Fruit fly (Drosophila melanogaster): Measurements from ENCODE around the gene CG2218.

CG2218 gene

dm6 chr3R:30450224-30450623 lies 22.1 kb upstream of the CG2218 start (continued):
- TF ChIP-seq Ptx1 (GFP tag; IDR thresholded peaks at IDR 0.05) (peak; percentile 29; the same call in 1 of the 2 replicates), CG9817 (tag; optimal IDR thresholded peaks at IDR 0.05) (peak; percentile 41), kah (GFP tag; optimal IDR thresholded peaks at IDR 0.05) (peak; percentile 64), CG31388 (GFP tag; optimal IDR thresholded peaks at IDR 0.05) (peak; percentile 65), chn (GFP tag; optimal IDR thresholded peaks at IDR 0.05) (peak; percentile 33), sc (optimal IDR thresholded peaks at IDR 0.05) (no peak), sc (GFP tag; optimal IDR thresholded peaks at IDR 0.05) (peak; percentile 83), CG2202 (tag; optimal IDR thresholded peaks at IDR 0.05) (peak; percentile 87), CG8359 (GFP tag; optimal IDR thresholded peaks at IDR 0.05; ENCODE audit: borderline replicate concordance) (peak; percentile 49), CG17612 (GFP tag; IDR thresholded peaks at IDR 0.05) (peak; percentile 72), ab (GFP tag; optimal IDR thresholded peaks at IDR 0.05) (no peak), lola (GFP tag; optimal IDR thresholded peaks at IDR 0.05) (no peak), CG4282 (GFP tag; optimal IDR thresholded peaks at IDR 0.05) (peak; percentile 5), CG16863 (GFP tag; optimal IDR thresholded peaks at IDR 0.05) (peak; percentile 72), sisA (GFP tag; IDR thresholded peaks at IDR 0.05) (peak; percentile 23), Hr3 (GFP tag; optimal IDR thresholded peaks at IDR 0.05) (peak; percentile 34), vvl (GFP tag; IDR thresholded peaks at IDR 0.05) (peak; percentile 86), Fer2 (tag; optimal IDR thresholded peaks at IDR 0.05) (peak; percentile 17), CG7839 (tag; optimal IDR thresholded peaks at IDR 0.05) (peak; percentile 29), CG14710 (tag; optimal IDR thresholded peaks at IDR 0.05) (no peak), CG10366 (GFP tag; IDR thresholded peaks at IDR 0.05) (peak; percentile 69), CG1529 (GFP tag; optimal IDR thresholded peaks at IDR 0.05) (peak; percentile 69), Stat92E (GFP tag; optimal IDR thresholded peaks at IDR 0.05) (no peak), E2f2 (GFP tag; IDR thresholded peaks at IDR 0.05) (peak; percentile 66), slou (GFP tag; optimal IDR thresholded peaks at IDR 0.05) (no peak), CG9932 (GFP tag; IDR thresholded peaks at IDR 0.05) (0 out of 2 replicates have a peak, but pooled peaks have one; percentile 4), CG6813 (GFP tag; optimal IDR thresholded peaks at IDR 0.05) (peak; percentile 89), CG16779 (GFP tag; IDR thresholded peaks at IDR 0.05) (peak; percentile 89), Hr78 (GFP tag; optimal IDR thresholded peaks at IDR 0.05) (no peak), Eip74EF (GFP tag; optimal IDR thresholded peaks at IDR 0.05) (no peak), sqz (GFP tag; optimal IDR thresholded peaks at IDR 0.05) (peak; percentile 58), chif (GFP tag; optimal IDR thresholded peaks at IDR 0.05) (peak; percentile 54 to 74), zen (tag; optimal IDR thresholded peaks at IDR 0.05) (no peak), br (optimal IDR thresholded peaks at IDR 0.05) (no peak), CrebB (tag; optimal IDR thresholded peaks at IDR 0.05) (peak; percentile 86), hkb (optimal IDR thresholded peaks at IDR 0.05) (no peak), hkb (GFP tag; IDR thresholded peaks at IDR 0.05) (peak; percentile 93), da (GFP tag; optimal IDR thresholded peaks at IDR 0.05) (peak; percentile 64), CG3847 (GFP tag; IDR thresholded peaks at IDR 0.05) (peak; percentile 21; the same call in 1 of the 2 replicates), crp (GFP tag; optimal IDR thresholded peaks at IDR 0.05) (no peak), Deaf1 (tag; optimal IDR thresholded peaks at IDR 0.05) (peak; percentile 67), grau (tag; optimal IDR thresholded peaks at IDR 0.05) (peak; percentile 11), CG18262 (tag; optimal IDR thresholded peaks at IDR 0.05) (no peak), CG4820 (GFP tag; optimal IDR thresholded peaks at IDR 0.05) (peak; percentile 47), pzg (GFP tag; optimal IDR thresholded peaks at IDR 0.05) (no peak), unc-4 (GFP tag; IDR thresholded peaks at IDR 0.05; ENCODE audit: partially characterized antibody) (0 out of 2 replicates have a peak, but pooled peaks have one; percentile 12), CG12104 (GFP tag; optimal IDR thresholded peaks at IDR 0.05) (peak; percentile 61), CG8478 (optimal IDR thresholded peaks at IDR 0.05) (no peak), row (GFP tag; IDR thresholded peaks at IDR 0.05) (peak; percentile 25; the same call in 1 of the 3 replicates), jumu (GFP tag; optimal IDR thresholded peaks at IDR 0.05) (peak; percentile 59), zfh1 (GFP tag; IDR thresholded peaks at IDR 0.05) (peak; percentile 75)
